Fruit fly (Drosophila melanogaster) whole organism, embryonic: ENCODE measurements around the gene Vha16-2.

Experiments
- Bgb ChIP-seq: fragments of 200-800 bp; sonication (Bioruptor generic); IDR thresholded peaks from 2 replicates; pipeline ENCODE4 v1.3.6; 2022; ENCODE audit warnings: missing biosample characterization, missing genetic modification characterization; ENCODE audit not compliant: partially characterized antibody
- CG10209 ChIP-seq: fragments of 200-800 bp; sonication (Bioruptor generic); optimal IDR thresholded peaks from 3 replicates; lab custom pipeline; 2017; ENCODE audit warnings: missing biosample characterization, mild to moderate bottlenecking, missing genetic modification characterization, missing genetic modification reagents
- CG10274 ChIP-seq: fragments of 200-800 bp; sonication (Bioruptor generic); optimal IDR thresholded peaks from 3 replicates; lab custom pipeline; 2017; ENCODE audit warnings: missing biosample characterization, mild to moderate bottlenecking, missing genetic modification characterization
- CG11560 ChIP-seq: fragments of 200-800 bp; sonication (Bioruptor generic); IDR thresholded peaks from 3 replicates; pipeline ENCODE4 v1.3.6; 2022; ENCODE audit warnings: missing biosample characterization, missing genetic modification characterization
- CG13296 ChIP-seq: fragments of 200-800 bp; sonication (Bioruptor generic); optimal IDR thresholded peaks from 3 replicates; lab custom pipeline; 2018; ENCODE audit warnings: missing biosample characterization, mild to moderate bottlenecking, missing genetic modification characterization
- CG13424 ChIP-seq: fragments of 200-800 bp; sonication (Bioruptor generic); optimal IDR thresholded peaks from 2 replicates; lab custom pipeline; 2019; ENCODE audit warnings: missing biosample characterization, mild to moderate bottlenecking, missing genetic modification characterization, moderate library complexity
- CG17359 ChIP-seq: fragments of 200-800 bp; sonication (Bioruptor generic); optimal IDR thresholded peaks from 3 replicates; lab custom pipeline; 2018; ENCODE audit warnings: missing biosample characterization, mild to moderate bottlenecking, missing genetic modification characterization, moderate library complexity
- CG17802 ChIP-seq: fragments of 200-800 bp; sonication (Bioruptor generic); optimal IDR thresholded peaks from 2 replicates; lab custom pipeline; 2018; ENCODE audit warnings: missing biosample characterization, mild to moderate bottlenecking, missing genetic modification characterization, moderate library complexity
- CG2712 ChIP-seq: fragments of 200-800 bp; optimal IDR thresholded peaks from 3 replicates; lab custom pipeline; 2019; ENCODE audit warnings: missing biosample characterization, mild to moderate bottlenecking, missing genetic modification characterization, moderate library complexity
- CG32772 ChIP-seq: fragments of 200-800 bp; sonication (Bioruptor generic); IDR thresholded peaks from 2 replicates; pipeline ENCODE4 v1.3.6; 2022; ENCODE audit warnings: missing biosample characterization, missing genetic modification characterization
- CG6175 ChIP-seq: fragments of 200-800 bp; sonication (Bioruptor generic); IDR thresholded peaks from 3 replicates; pipeline ENCODE4 v1.3.6; 2022; ENCODE audit warnings: missing biosample characterization, missing genetic modification characterization
- CG6654 ChIP-seq: fragments of 200-800 bp; sonication (Bioruptor generic); optimal IDR thresholded peaks from 2 replicates; lab custom pipeline; 2017; ENCODE audit warnings: missing biosample characterization, mild to moderate bottlenecking, missing genetic modification characterization
- CG6689 ChIP-seq: fragments of 200-800 bp; sonication (Bioruptor generic); IDR thresholded peaks from 2 replicates; pipeline ENCODE4 v1.3.6; 2022; ENCODE audit warnings: missing biosample characterization, missing genetic modification characterization
- CG6813 ChIP-seq: fragments of 200-800 bp; sonication (Bioruptor generic); optimal IDR thresholded peaks from 2 replicates; lab custom pipeline; 2017; ENCODE audit warnings: missing biosample characterization, missing genetic modification characterization, mild to moderate bottlenecking, moderate library complexity, missing genetic modification reagents
- Dad ChIP-seq: fragments of 200-800 bp; sonication (Bioruptor generic); optimal IDR thresholded peaks from 3 replicates; lab custom pipeline; 2016; ENCODE audit warnings: missing biosample characterization, missing genetic modification characterization
- Dll ChIP-seq: fragments of 200-800 bp; sonication (Bioruptor generic); IDR thresholded peaks from 4 replicates; pipeline ENCODE4 v1.3.6; 2022; ENCODE audit warnings: missing biosample characterization, missing genetic modification characterization; ENCODE audit not compliant: partially characterized antibody
- E2f1 ChIP-seq: fragments of 200-800 bp; sonication (Bioruptor generic); IDR thresholded peaks from 2 replicates; pipeline ENCODE4 v1.3.6; 2022; ENCODE audit warnings: missing biosample characterization, missing genetic modification characterization
- ERR ChIP-seq: fragments of 200-800 bp; sonication (Bioruptor generic); optimal IDR thresholded peaks from 2 replicates; lab custom pipeline; 2016; ENCODE audit warnings: missing biosample characterization, missing genetic modification characterization
- Ets65A ChIP-seq: fragments of 200-800 bp; sonication (Bioruptor generic); peaks from one replicate; lab custom pipeline; 2016; ENCODE audit warnings: missing biosample characterization, missing genetic modification characterization
- GATAe ChIP-seq: fragments of 200-800 bp; sonication (Bioruptor generic); conservative IDR thresholded peaks from 2 replicates; pipeline ENCODE4 v1.3.6; 2022; ENCODE audit warnings: missing biosample characterization, missing genetic modification characterization
- HmgD ChIP-seq: fragments of 200-800 bp; sonication (Bioruptor generic); optimal IDR thresholded peaks from 3 replicates; lab custom pipeline; 2016; ENCODE audit warnings: missing biosample characterization, missing genetic modification characterization
- Hmx ChIP-seq: fragments of 200-800 bp; sonication (Bioruptor generic); optimal IDR thresholded peaks from 2 replicates; lab custom pipeline; 2016; ENCODE audit warnings: missing biosample characterization, missing genetic modification characterization
- Hr78 ChIP-seq, 2 experiments: fragments of 200-800 bp in 1 of 2; fragments of >200 bp in 1 of 2; sonication (Bioruptor generic) in 1 of 2; optimal IDR thresholded peaks; 2 replicates each; lab custom pipeline; 2017 to 2019; ENCODE audit warnings: missing biosample characterization in 2 of 2, missing genetic modification characterization in 2 of 2, mild to moderate bottlenecking in 1 of 2, moderate library complexity in 1 of 2
- MBD-R2 ChIP-seq: fragments of 200-800 bp; sonication (Bioruptor generic); IDR thresholded peaks from 2 replicates; pipeline ENCODE4 v1.3.6; 2022; ENCODE audit warnings: missing biosample characterization, missing genetic modification characterization
- Max ChIP-seq: fragments of 200-800 bp; sonication (Bioruptor generic); optimal IDR thresholded peaks from 2 replicates; lab custom pipeline; 2016; ENCODE audit warnings: missing biosample characterization, mild to moderate bottlenecking, missing genetic modification characterization
- Scr ChIP-seq: fragments of 200-800 bp; sonication (Bioruptor generic); IDR thresholded peaks from 2 replicates; pipeline ENCODE4 v1.3.6; 2022; ENCODE audit warnings: missing biosample characterization, missing genetic modification characterization; ENCODE audit not compliant: partially characterized antibody
- Sry-δ ChIP-seq: fragments of 200-800 bp; sonication (Bioruptor generic); optimal IDR thresholded peaks from 2 replicates; lab custom pipeline; 2016; ENCODE audit warnings: missing biosample characterization, missing genetic modification characterization
- YL-1 ChIP-seq: fragments of 200-800 bp; sonication (Bioruptor generic); optimal IDR thresholded peaks from 3 replicates; lab custom pipeline; 2017; ENCODE audit warnings: missing biosample characterization, mild to moderate bottlenecking, missing genetic modification characterization
- ash1 ChIP-seq: fragments of 200-800 bp; sonication (Bioruptor generic); optimal IDR thresholded peaks from 2 replicates; lab custom pipeline; 2018; ENCODE audit warnings: missing biosample characterization, mild to moderate bottlenecking, missing genetic modification characterization
- br ChIP-seq: fragments of >200 bp; optimal IDR thresholded peaks from 2 replicates; lab custom pipeline; 2017
- cad ChIP-seq: fragments of >200 bp; optimal IDR thresholded peaks from 2 replicates; lab custom pipeline; 2017; ENCODE audit warnings: missing biosample characterization, missing genetic modification characterization
- ci ChIP-seq: fragments of 200-800 bp; sonication (Bioruptor generic); IDR thresholded peaks from 3 replicates; pipeline ENCODE4 v1.3.6; 2022; ENCODE audit warnings: missing biosample characterization, missing genetic modification characterization
- dmrt11E ChIP-seq: fragments of 200-800 bp; sonication (Bioruptor generic); optimal IDR thresholded peaks from 3 replicates; lab custom pipeline; 2018; ENCODE audit warnings: missing biosample characterization, mild to moderate bottlenecking, missing genetic modification characterization, moderate library complexity
- fd102C ChIP-seq: fragments of 200-800 bp; sonication (Bioruptor generic); optimal IDR thresholded peaks from 2 replicates; lab custom pipeline; 2018; ENCODE audit warnings: missing biosample characterization, mild to moderate bottlenecking, missing genetic modification characterization, moderate library complexity
- ftz-f1 ChIP-seq: fragments of 200-800 bp; sonication (Bioruptor generic); optimal IDR thresholded peaks from 2 replicates; lab custom pipeline; 2016; ENCODE audit warnings: missing biosample characterization, missing genetic modification characterization
- ham ChIP-seq: fragments of 200-800 bp; sonication (Bioruptor generic); IDR thresholded peaks from 2 replicates; pipeline ENCODE4 v1.3.6; 2022; ENCODE audit warnings: missing biosample characterization, missing genetic modification characterization
- hkb ChIP-seq, 2 experiments: fragments of 200-800 bp in 1 of 2; fragments of >200 bp in 1 of 2; sonication (Bioruptor generic) in 1 of 2; IDR thresholded peaks in 1 of 2; optimal IDR thresholded peaks in 1 of 2; 2 replicates each; pipeline versions ENCODE4 v1.3.6 to Lab custom; 2017 to 2022; ENCODE audit warnings: missing biosample characterization in 1 of 2, missing genetic modification characterization in 1 of 2
- insv ChIP-seq, 2 experiments: fragments of 200-800 bp; sonication (Bioruptor generic); optimal IDR thresholded peaks; 3 replicates each; lab custom pipeline; 2016 to 2018; ENCODE audit warnings: missing biosample characterization in 2 of 2, missing genetic modification characterization in 2 of 2
- inv ChIP-seq: fragments of 200-800 bp; sonication (Bioruptor generic); IDR thresholded peaks from 2 replicates; pipeline ENCODE4 v1.3.6; 2022; ENCODE audit warnings: missing biosample characterization, missing genetic modification characterization; ENCODE audit not compliant: partially characterized antibody
- jigr1 ChIP-seq: fragments of 200-800 bp; sonication (Bioruptor generic); IDR thresholded peaks from 3 replicates; pipeline ENCODE4 v1.3.6; 2022; ENCODE audit warnings: missing biosample characterization, missing genetic modification characterization
- kni ChIP-seq: fragments of 200-800 bp; sonication (Bioruptor generic); optimal IDR thresholded peaks from 3 replicates; lab custom pipeline; 2017; ENCODE audit warnings: mild to moderate bottlenecking, missing biosample characterization, missing genetic modification reagents, missing genetic modification characterization
- lab ChIP-seq: fragments of 200-800 bp; sonication (Bioruptor generic); optimal IDR thresholded peaks from 3 replicates; lab custom pipeline; 2017; ENCODE audit warnings: missing biosample characterization, missing genetic modification characterization, mild to moderate bottlenecking, moderate library complexity, missing genetic modification reagents
- lmd ChIP-seq: fragments of 200-800 bp; sonication (Bioruptor generic); IDR thresholded peaks from 2 replicates; pipeline ENCODE4 v1.3.6; 2022; ENCODE audit warnings: missing biosample characterization, missing genetic modification characterization
- mld ChIP-seq: fragments of 200-800 bp; sonication (Bioruptor generic); IDR thresholded peaks from 3 replicates; pipeline ENCODE4 v1.3.6; 2022; ENCODE audit warnings: missing biosample characterization, missing genetic modification characterization; ENCODE audit not compliant: partially characterized antibody
- nau ChIP-seq: fragments of 200-800 bp; sonication (Bioruptor generic); optimal IDR thresholded peaks from 3 replicates; lab custom pipeline; 2017; ENCODE audit warnings: missing biosample characterization, mild to moderate bottlenecking, missing genetic modification characterization, missing genetic modification reagents
- pros ChIP-seq: fragments of 200-800 bp; sonication (Bioruptor generic); optimal IDR thresholded peaks from 3 replicates; lab custom pipeline; 2019; ENCODE audit warnings: missing biosample characterization, mild to moderate bottlenecking, missing genetic modification characterization, moderate library complexity
- ssp ChIP-seq: fragments of 200-800 bp; sonication (Bioruptor generic); IDR thresholded peaks from 2 replicates; pipeline ENCODE4 v1.3.6; 2022; ENCODE audit warnings: missing biosample characterization, missing genetic modification characterization
- stc ChIP-seq: fragments of 200-800 bp; sonication (Bioruptor generic); IDR thresholded peaks from 2 replicates; pipeline ENCODE4 v1.3.6; 2022; ENCODE audit warnings: missing biosample characterization, missing genetic modification characterization
- stwl ChIP-seq: fragments of 200-800 bp; sonication (Bioruptor generic); optimal IDR thresholded peaks from 3 replicates; lab custom pipeline; 2018; ENCODE audit warnings: missing biosample characterization, mild to moderate bottlenecking, missing genetic modification characterization, moderate library complexity
- tna ChIP-seq: fragments of 200-800 bp; sonication (Bioruptor generic); IDR thresholded peaks from 2 replicates; pipeline ENCODE4 v1.3.6; 2022; ENCODE audit warnings: missing biosample characterization, missing genetic modification characterization; ENCODE audit not compliant: partially characterized antibody

The Vha16-2 gene

DNA sequence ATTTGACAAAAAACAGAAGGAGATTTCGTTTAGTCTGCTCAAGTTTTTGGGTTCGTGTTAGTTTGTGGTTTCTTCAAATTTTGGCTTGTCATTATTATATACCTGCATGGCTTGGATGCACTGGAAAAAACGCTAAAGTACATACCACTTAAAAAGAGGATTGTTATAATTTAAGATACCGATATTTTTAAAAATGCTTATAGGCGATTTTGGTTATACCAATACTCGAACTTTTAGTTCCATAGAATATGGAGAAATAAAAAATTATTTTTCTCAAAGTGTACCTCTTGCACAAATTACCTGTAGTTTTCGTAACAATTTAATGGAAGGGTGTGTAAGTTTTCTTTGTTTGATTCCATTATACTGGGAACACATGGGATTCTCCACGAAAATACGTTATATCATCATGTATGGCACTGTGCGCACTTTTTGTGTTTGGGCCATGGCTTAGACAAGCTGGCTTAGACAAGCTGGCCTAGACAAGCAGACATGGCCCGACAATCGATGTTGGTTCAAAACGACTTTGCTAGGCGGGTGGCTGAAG, 9.3 kb upstream of the Vha16-2 start, which contains the start of gene Fum3 (continued):
- TF ChIP-seq MBD-R2 (GFP tag; lab: Robert Waterston, UW) (no peak), fd102C (GFP tag; lab: Kevin White, UChicago) (no peak), ssp (GFP tag; lab: Robert Waterston, UW) (no peak), jigr1 (GFP tag; lab: Robert Waterston, UW) (no peak), CG10209 (no peak), CG6689 (GFP tag; lab: Robert Waterston, UW) (peak; percentile 50; the same call in 1 of the 2 replicates), cad (GFP tag; lab: Kevin White, UChicago) (no peak), Ets65A (GFP tag; lab: Kevin White, UChicago) (no peak), stwl (tag; lab: Kevin White, UChicago) (no peak), Max (GFP tag; lab: Kevin White, UChicago) (no peak), hkb (optimal IDR thresholded peaks at IDR 0.05; lab: Kevin White, UChicago) (no peak), hkb (GFP tag; IDR thresholded peaks at IDR 0.05; lab: Robert Waterston, UW) (peak; percentile 32; the same call in 1 of the 2 replicates), ham (GFP tag; lab: Robert Waterston, UW) (no peak), Dll (GFP tag; lab: Robert Waterston, UW) (no peak), CG17802 (no peak), Hmx (GFP tag; lab: Kevin White, UChicago) (no peak), lab (GFP tag; lab: Kevin White, UChicago) (no peak), CG17359 (peak; percentile 27), Sry-δ (GFP tag; lab: Kevin White, UChicago) (no peak), Hr78 (GFP tag; optimal IDR thresholded peaks at IDR 0.05; lab: Kevin White, UChicago) (no peak), Bgb (GFP tag; lab: Robert Waterston, UW) (no peak), inv (GFP tag; lab: Robert Waterston, UW) (no peak), pros (GFP tag; lab: Kevin White, UChicago) (no peak), mld (GFP tag; lab: Robert Waterston, UW) (no peak), GATAe (GFP tag; lab: Robert Waterston, UW) (no peak), CG2712 (tag; lab: Kevin White, UChicago) (peak; percentile 43), CG6813 (GFP tag; lab: Kevin White, UChicago) (no peak), insv (GFP tag; optimal IDR thresholded peaks at IDR 0.05; lab: Kevin White, UChicago) (no peak), HmgD (GFP tag; lab: Kevin White, UChicago) (no peak), ftz-f1 (no peak), CG11560 (tag; lab: Robert Waterston, UW) (no peak), YL-1 (no peak), ERR (GFP tag; lab: Kevin White, UChicago) (no peak), CG6175 (no peak), Scr (GFP tag; lab: Robert Waterston, UW) (no peak), kni (GFP tag; lab: Kevin White, UChicago) (no peak), dmrt11E (peak; percentile 29), ci (peak; percentile 54; the same call in 2 of the 3 replicates), ash1 (no peak), tna (GFP tag; lab: Robert Waterston, UW) (no peak), CG13296 (no peak), E2f1 (no peak), Dad (GFP tag; lab: Kevin White, UChicago) (no peak), nau (no peak), CG6654 (GFP tag; lab: Kevin White, UChicago) (no peak), stc (GFP tag; lab: Robert Waterston, UW) (no peak), br (no peak), lmd (GFP tag; lab: Robert Waterston, UW) (peak; percentile 27; the same call in 1 of the 2 replicates), CG32772 (0 out of 2 replicates have a peak, but pooled peaks have one; percentile 18), CG10274 (GFP tag; lab: Kevin White, UChicago) (no peak), CG13424 (tag; lab: Kevin White, UChicago) (no peak)
